Worm (Caenorhabditis elegans) whole organism, L2 larva: Measurements from ENCODE around the gene F48G7.7.

Source experiments
- F13H6.1 ChIP-seq: sonication (generic microtip); optimal IDR thresholded peaks from 2 replicates; lab custom pipeline; 2016; ENCODE audit warnings: missing genetic modification characterization, missing compliant biosample characterization
- R02D3.7 ChIP-seq: fragments of 150-350 bp; optimal IDR thresholded peaks from 2 replicates; lab custom pipeline; 2014; ENCODE audit warnings: missing biosample characterization, missing genetic modification characterization
- Y55F3AM.14 ChIP-seq: fragments of 200-800 bp; sonication (Bioruptor generic); optimal IDR thresholded peaks from 2 replicates; lab custom pipeline; 2018; ENCODE audit warnings: mild to moderate bottlenecking, missing genetic modification characterization, missing compliant biosample characterization
- ZK546.5 ChIP-seq: sonication (generic microtip); optimal IDR thresholded peaks from 2 replicates; lab custom pipeline; 2017; ENCODE audit warnings: missing biosample characterization, missing genetic modification characterization
- alr-1 ChIP-seq: fragments of 150-350 bp; optimal IDR thresholded peaks from 2 replicates; lab custom pipeline; 2014; ENCODE audit warnings: missing biosample characterization, missing genetic modification characterization
- blmp-1 ChIP-seq: sonication (generic microtip); optimal IDR thresholded peaks from 2 replicates; lab custom pipeline; 2017; ENCODE audit warnings: missing genetic modification characterization, mild to moderate bottlenecking, missing compliant biosample characterization, antibody characterized with exemption, moderate library complexity; ENCODE audit not compliant: insufficient read depth
- ceh-16 ChIP-seq: fragments of 150-350 bp; optimal IDR thresholded peaks from 2 replicates; lab custom pipeline; 2014; ENCODE audit warnings: missing biosample characterization, missing genetic modification characterization
- ceh-82 ChIP-seq: fragments of 150-350 bp; optimal IDR thresholded peaks from 2 replicates; lab custom pipeline; 2014; ENCODE audit warnings: missing biosample characterization, missing genetic modification characterization
- crh-2 ChIP-seq: sonication (generic microtip); optimal IDR thresholded peaks from 2 replicates; lab custom pipeline; 2017; ENCODE audit warnings: missing biosample characterization, missing genetic modification characterization
- egl-27 ChIP-seq: sonication (generic microtip); optimal IDR thresholded peaks from 3 replicates; lab custom pipeline; 2017; ENCODE audit warnings: missing biosample characterization, missing genetic modification reagents, missing genetic modification characterization
- elt-1 ChIP-seq: fragments of 150-350 bp; optimal IDR thresholded peaks from 2 replicates; lab custom pipeline; 2014; ENCODE audit warnings: missing biosample characterization, missing genetic modification characterization
- fos-1 ChIP-seq: fragments of 150-350 bp; optimal IDR thresholded peaks from 2 replicates; lab custom pipeline; 2014; ENCODE audit warnings: missing biosample characterization, missing genetic modification characterization
- lin-11 ChIP-seq: fragments of 150-350 bp; sonication (generic microtip); optimal IDR thresholded peaks from 2 replicates; lab custom pipeline; 2014; ENCODE audit warnings: missing biosample characterization, missing genetic modification characterization, inconsistent platforms, mixed read lengths
- lin-13 ChIP-seq: fragments of 150-350 bp; optimal IDR thresholded peaks from 2 replicates; lab custom pipeline; 2014; ENCODE audit warnings: missing biosample characterization, missing genetic modification reagents, missing genetic modification characterization
- lin-39 ChIP-seq: fragments of 150-350 bp; optimal IDR thresholded peaks from 2 replicates; lab custom pipeline; 2014; ENCODE audit warnings: missing biosample characterization, missing genetic modification reagents, missing genetic modification characterization
- lsy-2 ChIP-seq, 2 experiments: fragments of 150-350 bp in 1 of 2; sonication (generic microtip) in 1 of 2; optimal IDR thresholded peaks; 2 replicates each; lab custom pipeline; 2014 to 2017; ENCODE audit warnings: missing biosample characterization in 2 of 2, missing genetic modification characterization in 2 of 2
- mab-5 ChIP-seq: fragments of 150-350 bp; optimal IDR thresholded peaks from 2 replicates; lab custom pipeline; 2014; ENCODE audit warnings: missing biosample characterization, missing genetic modification characterization
- mbf-1 ChIP-seq: sonication (generic microtip); optimal IDR thresholded peaks from 2 replicates; lab custom pipeline; 2017; ENCODE audit warnings: missing biosample characterization, missing genetic modification characterization
- mdl-1 ChIP-seq, 2 experiments: fragments of 150-350 bp in 1 of 2; sonication (generic microtip) in 1 of 2; optimal IDR thresholded peaks; 2 replicates each; lab custom pipeline; 2017; ENCODE audit warnings: missing biosample characterization in 2 of 2, missing genetic modification characterization in 2 of 2
- nhr-12 ChIP-seq: fragments of 150-350 bp; optimal IDR thresholded peaks from 2 replicates; lab custom pipeline; 2014; ENCODE audit warnings: missing biosample characterization, missing genetic modification characterization
- nhr-21 ChIP-seq: fragments of 150-350 bp; optimal IDR thresholded peaks from 2 replicates; lab custom pipeline; 2014; ENCODE audit warnings: missing biosample characterization, missing genetic modification characterization
- nhr-23 ChIP-seq: fragments of 150-350 bp; optimal IDR thresholded peaks from 2 replicates; lab custom pipeline; 2014; ENCODE audit warnings: missing biosample characterization, missing genetic modification reagents, missing genetic modification characterization
- nhr-25 ChIP-seq: fragments of 150-350 bp; sonication (generic microtip); optimal IDR thresholded peaks from 3 replicates; lab custom pipeline; 2014; ENCODE audit warnings: missing biosample characterization, missing genetic modification characterization
- nhr-6 ChIP-seq: fragments of 150-350 bp; optimal IDR thresholded peaks from 2 replicates; lab custom pipeline; 2014; ENCODE audit warnings: missing biosample characterization, missing genetic modification characterization
- skn-1 ChIP-seq: sonication (generic microtip); optimal IDR thresholded peaks from 2 replicates; lab custom pipeline; 2017; ENCODE audit warnings: missing biosample characterization, missing genetic modification characterization
- sma-3 ChIP-seq: sonication (generic microtip); optimal IDR thresholded peaks from 2 replicates; lab custom pipeline; 2016; ENCODE audit warnings: missing genetic modification reagents, missing genetic modification characterization, missing compliant biosample characterization
- sma-9 ChIP-seq, 2 experiments: fragments of 150-350 bp in 1 of 2; sonication (generic microtip) in 1 of 2; optimal IDR thresholded peaks; 2 replicates each; lab custom pipeline; 2014 to 2016; ENCODE audit warnings: missing genetic modification characterization in 2 of 2, mild to moderate bottlenecking in 1 of 2, missing biosample characterization in 1 of 2, missing compliant biosample characterization in 1 of 2, missing genetic modification reagents in 1 of 2, moderate library complexity in 1 of 2
- unc-39 ChIP-seq: fragments of 150-350 bp; optimal IDR thresholded peaks from 2 replicates; lab custom pipeline; 2014; ENCODE audit warnings: missing biosample characterization, missing genetic modification characterization
- unc-55 ChIP-seq: fragments of 150-350 bp; sonication (generic microtip); optimal IDR thresholded peaks from 3 replicates; lab custom pipeline; 2014; ENCODE audit warnings: missing biosample characterization, missing genetic modification reagents, missing genetic modification characterization
- ztf-1 ChIP-seq: fragments of 200-800 bp; sonication (Bioruptor generic); conservative IDR thresholded peaks from 2 replicates; pipeline ENCODE4 v1.3.6; 2022; ENCODE audit warnings: missing genetic modification characterization, missing compliant biosample characterization
- ztf-11 ChIP-seq: sonication (generic microtip); optimal IDR thresholded peaks from 2 replicates; lab custom pipeline; 2017; ENCODE audit warnings: missing biosample characterization, missing genetic modification characterization
- ztf-4 ChIP-seq: fragments of 150-350 bp; optimal IDR thresholded peaks from 2 replicates; lab custom pipeline; 2014; ENCODE audit warnings: missing biosample characterization, missing genetic modification characterization

F48G7.7 gene

DNA sequence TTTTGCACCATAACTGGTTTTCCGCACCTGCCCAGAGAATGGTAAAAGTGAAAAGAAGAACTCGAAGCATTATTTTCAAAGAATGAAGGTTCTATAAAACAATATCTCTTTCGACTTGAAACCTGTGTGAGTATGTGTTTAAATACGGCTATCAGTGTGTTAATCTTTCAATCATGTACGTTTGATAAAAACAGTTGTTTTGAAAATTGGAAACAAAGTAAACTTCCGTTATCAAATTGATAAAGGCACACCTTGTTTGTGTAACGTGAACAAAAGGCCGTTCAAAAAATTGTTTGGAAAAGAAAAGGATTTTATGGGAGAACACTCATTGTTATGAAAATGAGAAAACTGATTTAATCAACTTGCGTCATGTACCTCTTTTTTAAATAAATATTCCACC, at the start of gene F48G7.7:
Gene F48G7.7, minus strand, starts transcription at position 101 of the 400 bp plus-strand sequence.
- no peak for TF ChIP-seq fos-1 (tag; lab: Kevin White, UChicago)
- TF ChIP-seq nhr-6, result no peak
- no peak for TF ChIP-seq ztf-11 (tag; lab: Kevin White, UChicago)
- TF ChIP-seq lin-39, result no peak
- no peak for TF ChIP-seq skn-1 (tag; lab: Kevin White, UChicago)
- no peak for TF ChIP-seq nhr-12 (tag; lab: Kevin White, UChicago)
- TF ChIP-seq mab-5 (tag; lab: Kevin White, UChicago), result no peak
- TF ChIP-seq alr-1 (tag; lab: Kevin White, UChicago), result no peak
- no peak for TF ChIP-seq ztf-1
- TF ChIP-seq egl-27, result no peak
- TF ChIP-seq lin-13 (GFP tag; lab: Kevin White, UChicago), result no peak
- TF ChIP-seq sma-3 (GFP tag; lab: Kevin White, UChicago), result no peak
- no peak for TF ChIP-seq nhr-21
- TF ChIP-seq unc-55, result no peak

DNA sequence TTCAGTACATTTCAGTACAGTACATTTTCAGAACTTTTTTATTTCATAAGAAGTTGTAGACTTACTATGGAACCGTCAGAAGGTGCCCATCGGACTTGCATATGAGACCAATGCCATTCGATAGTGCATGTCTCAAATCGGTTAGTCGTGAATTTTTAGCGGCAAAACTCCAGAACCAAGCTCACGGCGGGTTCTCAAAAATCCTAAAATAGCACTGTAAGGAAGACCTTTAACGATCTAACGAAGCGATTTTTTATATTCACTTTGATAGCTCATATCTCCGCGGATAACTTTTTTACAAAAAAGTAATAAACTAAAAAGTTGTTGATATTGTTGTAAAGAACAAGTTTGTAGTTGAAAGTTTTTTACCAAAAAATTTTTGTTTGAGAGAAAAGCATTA, 48.0 kb upstream of the F48G7.7 start, which contains the start of gene sru-25:
Gene sru-25, minus strand, starts transcription at position 101 of the 400 bp plus-strand sequence.
- TF ChIP-seq ZK546.5 (tag; lab: Kevin White, UChicago) (no peak), lsy-2 (tag; optimal IDR thresholded peaks at IDR 0.05; lab: Kevin White, UChicago) (no peak), sma-3 (GFP tag; lab: Kevin White, UChicago) (no peak), Y55F3AM.14 (GFP tag; lab: Kevin White, UChicago) (no peak), fos-1 (tag; lab: Kevin White, UChicago) (no peak), ceh-82 (tag; lab: Kevin White, UChicago) (no peak), sma-9 (GFP tag; optimal IDR thresholded peaks at IDR 0.05; lab: Kevin White, UChicago) (no peak), sma-9 (tag; optimal IDR thresholded peaks at IDR 0.05; lab: Kevin White, UChicago) (no peak), ztf-4 (tag; lab: Kevin White, UChicago) (no peak), lin-39 (no peak), mdl-1 (tag; optimal IDR thresholded peaks at IDR 0.05; lab: Kevin White, UChicago) (no peak), nhr-12 (tag; lab: Kevin White, UChicago) (no peak), nhr-25 (tag; lab: Kevin White, UChicago) (no peak), crh-2 (tag; lab: Kevin White, UChicago) (no peak)

DNA sequence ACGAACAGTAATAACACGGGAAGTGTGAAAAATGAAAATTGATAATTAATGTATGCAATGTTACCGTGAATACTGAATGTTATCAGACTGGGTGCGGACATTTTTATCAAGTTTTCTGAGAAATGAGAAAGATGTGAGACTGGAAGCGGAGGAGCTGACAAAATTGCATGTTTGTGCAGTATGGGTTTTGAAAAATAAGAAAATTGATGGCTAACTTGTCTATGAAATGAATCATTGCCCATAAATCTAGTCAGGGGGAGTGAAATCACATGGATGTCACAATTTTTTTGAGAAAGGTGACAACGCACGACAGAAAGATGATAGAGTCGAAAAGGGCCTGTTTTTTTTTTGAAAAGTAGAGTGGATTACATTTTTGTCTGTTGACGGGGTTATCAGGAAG, 45.1 kb upstream of the F48G7.7 start, which contains the start of gene sru-24:
Gene sru-24, minus strand, starts transcription at position 101 of the 400 bp plus-strand sequence.
- TF ChIP-seq elt-1 (tag; lab: Kevin White, UChicago), result no peak
- no peak for TF ChIP-seq Y55F3AM.14 (GFP tag; lab: Kevin White, UChicago)

DNA sequence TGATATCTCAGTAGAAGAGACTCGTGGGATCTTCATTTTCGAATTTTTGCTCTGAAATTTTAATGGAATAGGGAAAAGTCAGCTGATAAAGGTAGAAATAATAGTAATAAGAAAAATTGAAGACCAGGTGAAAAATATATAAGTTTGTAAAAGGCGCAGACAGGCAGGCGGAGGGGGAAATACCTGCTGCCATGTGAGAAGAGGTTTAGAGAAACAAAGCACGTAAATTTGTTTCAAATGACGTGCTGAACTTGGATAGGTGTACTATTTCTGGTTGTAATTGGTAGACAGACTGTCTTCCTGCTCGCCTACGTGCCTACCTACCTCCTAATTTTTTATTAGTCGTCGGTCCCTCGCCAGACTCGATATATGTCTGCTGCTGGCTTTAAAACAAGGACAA, 41.2 kb upstream of the F48G7.7 start, which contains the start of gene nhr-180:
Gene nhr-180, minus strand, starts transcription at position 52 of the 400 bp plus-strand sequence.
- TF ChIP-seq blmp-1 (tag; lab: Kevin White, UChicago), result no peak
- peak; percentile 76 for TF ChIP-seq sma-9 (GFP tag; optimal IDR thresholded peaks at IDR 0.05; lab: Kevin White, UChicago)
- TF ChIP-seq sma-9 (tag; optimal IDR thresholded peaks at IDR 0.05; lab: Kevin White, UChicago), result no peak

DNA sequence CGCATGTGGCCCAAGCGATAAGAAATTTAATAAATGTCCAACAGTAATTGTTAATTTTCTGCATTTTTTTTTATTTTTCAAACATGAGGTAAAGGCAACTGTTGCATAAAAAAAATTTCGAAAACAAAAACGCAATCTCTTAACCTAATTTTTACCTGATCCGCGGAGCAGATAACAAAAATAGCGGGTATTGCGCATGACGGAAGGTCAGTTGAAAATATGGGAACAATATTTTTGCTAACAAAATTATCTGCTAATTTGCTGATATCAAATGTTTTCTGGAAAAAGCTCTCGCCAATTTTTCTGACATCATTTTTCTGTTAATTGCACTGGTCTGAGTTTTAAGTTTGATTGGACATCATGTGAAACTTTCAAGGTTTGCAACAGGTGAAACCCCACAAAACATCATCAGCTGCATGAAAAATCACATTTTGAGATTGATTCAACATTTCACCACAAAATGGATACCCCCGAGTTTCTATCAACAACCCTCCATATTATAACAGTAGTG, 38.2 kb upstream of the F48G7.7 start, which contains the start of the genes F31F4.11 and srh-266:
Gene F31F4.11, minus strand, starts transcription at position 101 of the 511 bp plus-strand sequence.
Gene srh-266, plus strand, starts transcription at position 461 of the 511 bp plus-strand sequence.
- no peak for TF ChIP-seq lin-13 (GFP tag; lab: Kevin White, UChicago)
- TF ChIP-seq mbf-1 (tag; lab: Kevin White, UChicago), result no peak
- no peak for TF ChIP-seq skn-1 (tag; lab: Kevin White, UChicago)
- TF ChIP-seq crh-2 (tag; lab: Kevin White, UChicago), result no peak
- no peak for TF ChIP-seq F13H6.1 (tag; lab: Kevin White, UChicago)
- no peak for TF ChIP-seq R02D3.7 (tag; lab: Kevin White, UChicago)
- no peak for TF ChIP-seq elt-1 (tag; lab: Kevin White, UChicago)
- no peak for TF ChIP-seq unc-55
- TF ChIP-seq mab-5 (tag; lab: Kevin White, UChicago), result no peak
- no peak for TF ChIP-seq lin-11 (tag; lab: Kevin White, UChicago)
- no peak for TF ChIP-seq ceh-16 (tag; lab: Kevin White, UChicago)
- TF ChIP-seq nhr-23, result no peak
- no peak for TF ChIP-seq unc-39 (tag; lab: Kevin White, UChicago)
- TF ChIP-seq, all 48 proteins: peak for 0
